Worm (Caenorhabditis elegans): ENCODE results near the gene irg-7.

ce11 chrX:3282306-3282705, 38.9 kb upstream of the irg-7 start, which contains the start of gene K09C4.5:
- no peak for TF ChIP-seq elt-3 (tag; optimal IDR thresholded peaks at IDR 0.05)
- no peak for TF ChIP-seq zag-1 (tag; optimal IDR thresholded peaks at IDR 0.05)
- TF ChIP-seq elt-1 (tag; optimal IDR thresholded peaks at IDR 0.05), result no peak
- no peak for TF ChIP-seq ama-1 (optimal IDR thresholded peaks at IDR 0.05)
- no peak for TF ChIP-seq nhr-129 (tag; optimal IDR thresholded peaks at IDR 0.05)
- TF ChIP-seq nhr-77 (tag; optimal IDR thresholded peaks at IDR 0.05), result no peak
- TF ChIP-seq mdl-1 (tag; optimal IDR thresholded peaks at IDR 0.05), result no peak
- no peak for TF ChIP-seq skn-1 (tag; optimal IDR thresholded peaks at IDR 0.05)
- TF ChIP-seq unc-55 (GFP tag; optimal IDR thresholded peaks at IDR 0.05), result no peak
- peak; percentile 17 for TF ChIP-seq fos-1 (tag; optimal IDR thresholded peaks at IDR 0.05)

Data from whole organism, L2 larva.